Fruit fly (Drosophila melanogaster) whole organism, prepupa: ENCODE results near the gene CG9393.

ENCODE experiments used
- Blimp-1 ChIP-seq: fragments of 200-800 bp; sonication (Bioruptor generic); optimal IDR thresholded peaks from 3 replicates; lab custom pipeline; 2017; ENCODE audit warnings: missing biosample characterization, missing genetic modification characterization, mild to moderate bottlenecking, moderate library complexity, missing genetic modification reagents
- CG10631 ChIP-seq: fragments of 200-800 bp; sonication (Bioruptor generic); optimal IDR thresholded peaks from 2 replicates; lab custom pipeline; 2016; ENCODE audit warnings: missing biosample characterization, missing genetic modification characterization
- CG10669 ChIP-seq: fragments of 200-800 bp; sonication (Bioruptor generic); optimal IDR thresholded peaks from 3 replicates; lab custom pipeline; 2018; ENCODE audit warnings: missing biosample characterization, mild to moderate bottlenecking, missing genetic modification characterization, moderate library complexity
- CG11294 ChIP-seq: fragments of 200-800 bp; sonication (Bioruptor generic); IDR thresholded peaks from 2 replicates; pipeline ENCODE4 v1.3.6; 2022; ENCODE audit warnings: missing biosample characterization, missing genetic modification characterization
- CG11762 ChIP-seq: fragments of 200-800 bp; sonication (Bioruptor generic); optimal IDR thresholded peaks from 3 replicates; lab custom pipeline; 2016; ENCODE audit warnings: missing biosample characterization, missing genetic modification characterization; ENCODE audit not compliant: insufficient read depth
- CG11902 ChIP-seq: fragments of 200-800 bp; sonication (Bioruptor generic); optimal IDR thresholded peaks from 3 replicates; lab custom pipeline; 2016; ENCODE audit warnings: missing biosample characterization, missing genetic modification characterization
- CG16779 ChIP-seq: fragments of 200-800 bp; sonication (Bioruptor generic); optimal IDR thresholded peaks from 3 replicates; lab custom pipeline; 2017; ENCODE audit warnings: missing biosample characterization, mild to moderate bottlenecking, missing genetic modification characterization
- CG31627 ChIP-seq: fragments of 200-800 bp; sonication (Bioruptor generic); optimal IDR thresholded peaks from 3 replicates; lab custom pipeline; 2016; ENCODE audit warnings: missing biosample characterization, missing genetic modification characterization
- CG32006 ChIP-seq: fragments of 200-800 bp; sonication (Bioruptor generic); optimal IDR thresholded peaks from 3 replicates; lab custom pipeline; 2017; ENCODE audit warnings: missing biosample characterization, mild to moderate bottlenecking, missing genetic modification characterization
- CG34406 ChIP-seq: fragments of 200-800 bp; sonication (Bioruptor generic); optimal IDR thresholded peaks from 3 replicates; lab custom pipeline; 2016; ENCODE audit warnings: missing biosample characterization, missing genetic modification characterization
- CG3919 ChIP-seq: fragments of 200-800 bp; sonication (Bioruptor generic); optimal IDR thresholded peaks from 3 replicates; lab custom pipeline; 2016; ENCODE audit warnings: missing biosample characterization, missing genetic modification characterization
- CG4318 ChIP-seq: fragments of 200-800 bp; sonication (Bioruptor generic); optimal IDR thresholded peaks from 3 replicates; lab custom pipeline; 2017; ENCODE audit warnings: missing biosample characterization, mild to moderate bottlenecking, missing genetic modification characterization
- CG6163 ChIP-seq: fragments of 200-800 bp; sonication (Bioruptor generic); IDR thresholded peaks from 3 replicates; pipeline ENCODE4 v1.3.6; 2022; ENCODE audit warnings: missing biosample characterization, missing genetic modification characterization
- CG6276 ChIP-seq: fragments of 200-800 bp; sonication (Bioruptor generic); optimal IDR thresholded peaks from 2 replicates; lab custom pipeline; 2017; ENCODE audit warnings: missing biosample characterization, mild to moderate bottlenecking, missing genetic modification characterization
- CG6792 ChIP-seq: fragments of 200-800 bp; sonication (Bioruptor generic); optimal IDR thresholded peaks from 3 replicates; lab custom pipeline; 2016; ENCODE audit warnings: missing biosample characterization, missing genetic modification characterization
- CG6854 ChIP-seq: fragments of 200-800 bp; sonication (Bioruptor generic); optimal IDR thresholded peaks from 2 replicates; lab custom pipeline; 2017; ENCODE audit warnings: missing biosample characterization, mild to moderate bottlenecking, missing genetic modification characterization
- CG7368 ChIP-seq: fragments of 200-800 bp; sonication (Bioruptor generic); optimal IDR thresholded peaks from 3 replicates; lab custom pipeline; 2016; ENCODE audit warnings: missing biosample characterization, missing genetic modification characterization
- CG8319 ChIP-seq: fragments of 200-800 bp; sonication (Bioruptor generic); optimal IDR thresholded peaks from 3 replicates; lab custom pipeline; 2016; ENCODE audit warnings: missing biosample characterization, missing genetic modification characterization
- CG8632 ChIP-seq: fragments of 200-800 bp; sonication (Bioruptor generic); optimal IDR thresholded peaks from 3 replicates; lab custom pipeline; 2016; ENCODE audit warnings: missing biosample characterization, missing genetic modification characterization
- Eip78C ChIP-seq: fragments of 200-800 bp; sonication (Bioruptor generic); peaks from one replicate; lab custom pipeline; 2016; ENCODE audit warnings: missing biosample characterization, missing genetic modification characterization
- Eip93F ChIP-seq: fragments of 200-800 bp; sonication (Bioruptor generic); optimal IDR thresholded peaks from 2 replicates; lab custom pipeline; 2016; ENCODE audit warnings: missing biosample characterization, mild to moderate bottlenecking, missing genetic modification characterization
- Gug ChIP-seq: fragments of 200-800 bp; sonication (Bioruptor generic); IDR thresholded peaks from 2 replicates; pipeline ENCODE4 v1.3.6; 2022; ENCODE audit warnings: missing biosample characterization, missing genetic modification characterization
- Hr38 ChIP-seq: sonication (Bioruptor generic); optimal IDR thresholded peaks from 2 replicates; lab custom pipeline; 2016; ENCODE audit warnings: missing biosample characterization, missing genetic modification characterization
- Met ChIP-seq: fragments of 200-800 bp; sonication (Bioruptor generic); optimal IDR thresholded peaks from 3 replicates; lab custom pipeline; 2016; ENCODE audit warnings: missing biosample characterization, missing genetic modification characterization
- OdsH ChIP-seq: fragments of 200-800 bp; sonication (Bioruptor generic); optimal IDR thresholded peaks from 3 replicates; lab custom pipeline; 2016; ENCODE audit warnings: missing biosample characterization, missing genetic modification characterization
- Smox ChIP-seq: fragments of 200-800 bp; sonication (Bioruptor generic); optimal IDR thresholded peaks from 3 replicates; lab custom pipeline; 2016; ENCODE audit warnings: missing biosample characterization, missing genetic modification characterization
- Sox15 ChIP-seq: fragments of 200-800 bp; sonication (Bioruptor generic); optimal IDR thresholded peaks from 3 replicates; lab custom pipeline; 2016; ENCODE audit warnings: missing biosample characterization, missing genetic modification characterization
- acj6 ChIP-seq: fragments of 200-800 bp; sonication (Bioruptor generic); optimal IDR thresholded peaks from 3 replicates; lab custom pipeline; 2016; ENCODE audit warnings: missing biosample characterization, missing genetic modification characterization
- dsx ChIP-seq: fragments of 200-800 bp; optimal IDR thresholded peaks from 3 replicates; lab custom pipeline; 2019; ENCODE audit warnings: missing biosample characterization, mild to moderate bottlenecking, missing genetic modification characterization, moderate library complexity; ENCODE audit not compliant: poor library complexity, severe bottlenecking
- esn ChIP-seq: fragments of 200-800 bp; sonication (Bioruptor generic); optimal IDR thresholded peaks from 2 replicates; lab custom pipeline; 2016; ENCODE audit warnings: missing biosample characterization, mild to moderate bottlenecking, missing genetic modification characterization, moderate library complexity
- fd85E ChIP-seq: fragments of 200-800 bp; sonication (Bioruptor generic); optimal IDR thresholded peaks from 3 replicates; lab custom pipeline; 2016; ENCODE audit warnings: missing biosample characterization, missing genetic modification characterization
- fkh ChIP-seq: fragments of 200-800 bp; sonication (Bioruptor generic); optimal IDR thresholded peaks from 3 replicates; lab custom pipeline; 2017; ENCODE audit warnings: missing biosample characterization, mild to moderate bottlenecking, missing genetic modification characterization, moderate library complexity
- net ChIP-seq: fragments of 200-800 bp; sonication (Bioruptor generic); optimal IDR thresholded peaks from 3 replicates; lab custom pipeline; 2016; ENCODE audit warnings: missing biosample characterization, missing genetic modification characterization
- pdm3 ChIP-seq: fragments of 200-800 bp; sonication (Bioruptor generic); optimal IDR thresholded peaks from 3 replicates; lab custom pipeline; 2016; ENCODE audit warnings: missing biosample characterization, missing genetic modification characterization
- salr ChIP-seq, 2 experiments: fragments of 200-800 bp; sonication (Bioruptor generic); optimal IDR thresholded peaks; 3 replicates each; lab custom pipeline; 2016 to 2018; ENCODE audit warnings: missing biosample characterization in 2 of 2, missing genetic modification characterization in 2 of 2, mild to moderate bottlenecking in 1 of 2
- spab ChIP-seq: fragments of 200-800 bp; sonication (Bioruptor generic); optimal IDR thresholded peaks from 2 replicates; lab custom pipeline; 2017; ENCODE audit warnings: missing biosample characterization, mild to moderate bottlenecking, missing genetic modification characterization, missing genetic modification reagents
- ss ChIP-seq, 2 experiments: fragments of 200-800 bp; sonication (Bioruptor generic); optimal IDR thresholded peaks; 2 replicates in 1 of 2; 3 replicates in 1 of 2; lab custom pipeline; 2017 to 2018; ENCODE audit warnings: mild to moderate bottlenecking in 2 of 2, missing biosample characterization in 2 of 2, missing genetic modification characterization in 2 of 2, moderate library complexity in 1 of 2
- svp ChIP-seq: fragments of 200-800 bp; sonication (Bioruptor generic); peaks from one replicate; lab custom pipeline; 2016; ENCODE audit warnings: missing biosample characterization, missing genetic modification characterization
- vri ChIP-seq: fragments of 200-800 bp; sonication (Bioruptor generic); optimal IDR thresholded peaks from 3 replicates; lab custom pipeline; 2016; ENCODE audit warnings: missing biosample characterization, mild to moderate bottlenecking, missing genetic modification characterization

The CG9393 gene

dm6 chr3R:9605084-9605483, 41.6 kb upstream of the CG9393 start (continued):
- TF ChIP-seq Met, result peak; percentile 52
- peak; percentile 54 for TF ChIP-seq CG31627 (GFP tag; lab: Kevin White, UChicago)
- TF ChIP-seq CG11902 (GFP tag; lab: Kevin White, UChicago), result no peak
- TF ChIP-seq CG7368 (GFP tag; lab: Kevin White, UChicago), result peak; percentile 47
- TF ChIP-seq fd85E (GFP tag; lab: Kevin White, UChicago), result no peak
- TF ChIP-seq pdm3 (GFP tag; lab: Kevin White, UChicago), result peak; percentile 63
- peak; percentile 67 for TF ChIP-seq esn (GFP tag; lab: Kevin White, UChicago)
- TF ChIP-seq salr (GFP tag; optimal IDR thresholded peaks at IDR 0.05; lab: Kevin White, UChicago), result peak; percentile 43 to 48
- TF ChIP-seq CG10631 (GFP tag; lab: Kevin White, UChicago), result peak; percentile 69
- peak; percentile 61 for TF ChIP-seq OdsH
- TF ChIP-seq svp, result peak; percentile 75
- no peak for TF ChIP-seq Sox15
- TF ChIP-seq CG32006 (GFP tag; lab: Kevin White, UChicago), result peak; percentile 53
- peak; percentile 43 for TF ChIP-seq CG8319 (GFP tag; lab: Kevin White, UChicago)
- peak; percentile 14 for TF ChIP-seq CG34406 (GFP tag; lab: Kevin White, UChicago)
- no peak for TF ChIP-seq CG4318 (GFP tag; lab: Kevin White, UChicago)
- TF ChIP-seq Gug (GFP tag; lab: Robert Waterston, UW), result no peak; the same call in 1 of the 2 replicates
- peak; percentile 59 for TF ChIP-seq CG6792 (GFP tag; lab: Kevin White, UChicago)
- peak; percentile 88 for TF ChIP-seq Eip78C (GFP tag; lab: Kevin White, UChicago)

dm6 chr3R:9604445-9605020, 41.1 kb upstream of the CG9393 start:
- no peak for TF ChIP-seq Smox
- TF ChIP-seq CG10669 (GFP tag; lab: Kevin White, UChicago), result no peak
- TF ChIP-seq acj6 (GFP tag; lab: Kevin White, UChicago), result no peak
- no peak for TF ChIP-seq CG6163 (GFP tag; lab: Robert Waterston, UW)
- no peak for TF ChIP-seq CG8632 (GFP tag; lab: Kevin White, UChicago)
- no peak for TF ChIP-seq spab (GFP tag; lab: Kevin White, UChicago)
- no peak for TF ChIP-seq CG7368 (GFP tag; lab: Kevin White, UChicago)

- peak; percentile 67 for TF ChIP-seq fkh (GFP tag; lab: Kevin White, UChicago)
- peak in 1 of 2 experiments; percentile 63 for TF ChIP-seq ss (GFP tag; optimal IDR thresholded peaks at IDR 0.05; lab: Kevin White, UChicago)
- no peak for TF ChIP-seq CG6854 (GFP tag; lab: Kevin White, UChicago)
Observed at dm6 chr3R:9603022-9603942, 39.8 kb upstream of the CG9393 start.

dm6 chr3R:9601949-9602348, 38.5 kb upstream of the CG9393 start:
- TF ChIP-seq ss (GFP tag; optimal IDR thresholded peaks at IDR 0.05; lab: Kevin White, UChicago), result peak in 1 of 2 experiments; percentile 17
- TF ChIP-seq CG6854 (GFP tag; lab: Kevin White, UChicago), result no peak
- peak; percentile 15 for TF ChIP-seq Eip78C (GFP tag; lab: Kevin White, UChicago)
- TF ChIP-seq vri, result peak; percentile 32
- no peak for TF ChIP-seq Blimp-1 (GFP tag; lab: Kevin White, UChicago)

dm6 chr3R:9600558-9600959, 37.1 kb upstream of the CG9393 start:
- TF ChIP-seq dsx (GFP tag; lab: Kevin White, UChicago) (peak; percentile 57), esn (GFP tag; lab: Kevin White, UChicago) (peak; percentile 4), Eip93F (no peak), CG6854 (GFP tag; lab: Kevin White, UChicago) (no peak), Sox15 (peak; percentile 10), CG32006 (GFP tag; lab: Kevin White, UChicago) (peak; percentile 17), net (peak; percentile 47), CG6276 (GFP tag; lab: Kevin White, UChicago) (no peak), CG11762 (peak; percentile 42), OdsH (peak; percentile 50), CG34406 (GFP tag; lab: Kevin White, UChicago) (peak; percentile 47), CG16779 (tag; lab: Kevin White, UChicago) (peak; percentile 36), CG3919 (GFP tag; lab: Kevin White, UChicago) (peak; percentile 45), CG11902 (GFP tag; lab: Kevin White, UChicago) (no peak), ss (GFP tag; optimal IDR thresholded peaks at IDR 0.05; lab: Kevin White, UChicago) (peak; percentile 36 to 50), fd85E (GFP tag; lab: Kevin White, UChicago) (no peak), pdm3 (GFP tag; lab: Kevin White, UChicago) (peak; percentile 8), CG11294 (no peak), CG4318 (GFP tag; lab: Kevin White, UChicago) (no peak), Smox (peak; percentile 21), Hr38 (no peak)
